Worm (Caenorhabditis elegans) whole organism, midembryonic: ENCODE data around the gene F59A1.6.

Experiments used
- T22C8.4 ChIP-seq: fragments of 200-800 bp; sonication (Bioruptor generic); IDR thresholded peaks from 2 replicates; pipeline ENCODE4 v1.3.6; 2022; ENCODE audit warnings: missing genetic modification characterization, missing compliant biosample characterization
- cog-1 ChIP-seq: sonication (generic microtip); optimal IDR thresholded peaks from 2 replicates; lab custom pipeline; 2016; ENCODE audit warnings: missing genetic modification characterization, missing compliant biosample characterization
- flt-1 ChIP-seq: fragments of 200-800 bp; sonication (Bioruptor generic); IDR thresholded peaks from 2 replicates; pipeline ENCODE4 v1.3.6; 2022; ENCODE audit warnings: missing genetic modification characterization, missing compliant biosample characterization
- klf-2 ChIP-seq: fragments of 200-800 bp; sonication (Bioruptor generic); conservative IDR thresholded peaks from 2 replicates; pipeline ENCODE4 v1.3.6; 2022; ENCODE audit warnings: missing genetic modification reagents, missing genetic modification characterization, missing compliant biosample characterization
- med-1 ChIP-seq: sonication (generic microtip); optimal IDR thresholded peaks from 2 replicates; lab custom pipeline; 2017; ENCODE audit warnings: missing genetic modification characterization, mild to moderate bottlenecking, missing compliant biosample characterization, antibody characterized with exemption, missing genetic modification reagents; ENCODE audit not compliant: insufficient read depth
- ref-1 ChIP-seq: fragments of 200-800 bp; sonication (Bioruptor generic); conservative IDR thresholded peaks from 2 replicates; pipeline ENCODE4 v1.3.6; 2022; ENCODE audit warnings: missing genetic modification reagents, missing genetic modification characterization, missing compliant biosample characterization
- tab-1 ChIP-seq: fragments of 200-800 bp; sonication (Bioruptor generic); IDR thresholded peaks from 2 replicates; pipeline ENCODE4 v1.3.6; 2022; ENCODE audit warnings: missing genetic modification characterization, missing compliant biosample characterization
- ztf-23 ChIP-seq: fragments of 200-800 bp; sonication (Bioruptor generic); IDR thresholded peaks from 2 replicates; pipeline ENCODE4 v1.3.6; 2022; ENCODE audit warnings: missing genetic modification reagents, missing genetic modification characterization, missing compliant biosample characterization
- ztf-29 ChIP-seq: fragments of 200-800 bp; sonication (Bioruptor generic); IDR thresholded peaks from 2 replicates; pipeline ENCODE4 v1.3.6; 2022; ENCODE audit warnings: missing genetic modification reagents, missing genetic modification characterization, missing compliant biosample characterization

The F59A1.6 gene

DNA sequence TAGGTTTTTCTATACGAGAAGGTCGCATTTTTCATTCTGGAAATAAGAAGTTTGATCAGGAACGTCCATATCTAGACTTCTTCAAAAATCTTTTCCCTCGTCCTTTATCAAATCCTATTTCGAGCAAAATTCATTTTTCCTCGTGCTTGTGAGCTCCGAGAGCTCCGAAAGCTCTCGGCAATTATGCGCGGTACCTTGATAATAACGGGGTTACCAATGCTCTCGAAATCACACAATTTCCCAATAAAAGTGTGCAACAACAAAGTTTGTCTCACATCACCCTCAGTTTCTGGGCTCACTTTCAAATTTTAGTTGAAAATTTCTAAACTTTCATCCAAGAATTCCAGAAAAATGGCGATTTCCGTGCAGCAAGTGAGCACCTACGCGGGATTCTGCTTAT lies 16.4 kb upstream of the F59A1.6 start, which contains the start of gene str-89:
TSS of gene str-89 (plus strand) at position 301 of the 400 bp plus-strand sequence.
- TF ChIP-seq ref-1 (GFP tag; lab: Robert Waterston, UW) (no peak), flt-1 (GFP tag; lab: Robert Waterston, UW) (no peak), T22C8.4 (no peak), ztf-23 (no peak), ztf-29 (GFP tag; lab: Robert Waterston, UW) (no peak)

DNA sequence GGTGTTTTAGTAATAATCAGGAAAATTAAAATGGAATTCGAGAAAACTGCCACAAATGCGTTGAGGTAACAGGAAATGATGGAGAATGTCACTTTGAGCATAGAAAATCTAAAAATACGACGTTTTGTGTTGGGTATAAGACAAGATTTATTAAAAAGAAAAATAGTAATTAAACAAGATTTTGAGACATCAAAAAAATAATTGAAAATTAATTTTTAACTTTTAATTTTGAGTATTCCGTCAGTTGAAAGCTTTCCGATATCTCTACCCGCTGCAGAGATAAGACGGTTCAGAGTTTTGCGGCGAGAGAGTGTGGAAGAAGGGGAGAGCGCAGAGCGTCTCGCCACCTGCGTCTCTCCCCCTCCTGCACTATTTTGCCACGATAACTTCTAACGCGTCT lies 11.6 kb upstream of the F59A1.6 start, which contains the start of gene str-93:
TSS of gene str-93 (minus strand) at position 101 of the 400 bp plus-strand sequence.
- TF ChIP-seq ztf-29 (GFP tag; lab: Robert Waterston, UW) (no peak), flt-1 (GFP tag; lab: Robert Waterston, UW) (no peak)

DNA sequence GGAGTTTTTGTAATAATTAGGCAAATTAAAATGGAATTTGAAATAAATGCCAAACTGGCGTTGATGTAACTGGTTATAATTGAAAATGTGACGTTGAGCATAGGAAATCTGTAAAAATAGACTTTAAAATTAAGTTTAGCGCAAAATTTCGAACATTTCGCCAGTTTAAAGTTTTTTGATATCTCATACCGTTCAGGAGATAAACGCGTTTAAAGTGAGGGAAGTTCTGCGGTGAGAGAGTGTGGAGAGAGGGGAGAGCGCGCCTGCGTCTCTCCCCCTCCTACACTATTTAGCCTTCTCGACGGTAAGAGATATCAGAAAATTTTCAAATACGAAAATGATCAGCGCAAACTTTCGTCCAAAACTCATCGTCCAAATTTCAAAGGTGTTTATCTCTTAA lies 8.4 kb upstream of the F59A1.6 start, which contains the start of gene str-92:
TSS of gene str-92 (minus strand) at position 101 of the 400 bp plus-strand sequence.
- TF ChIP-seq flt-1 (GFP tag; lab: Robert Waterston, UW) (no peak), ref-1 (GFP tag; lab: Robert Waterston, UW) (no peak), cog-1 (tag; lab: Kevin White, UChicago) (no peak), tab-1 (GFP tag; lab: Robert Waterston, UW) (no peak), T22C8.4 (no peak), klf-2 (GFP tag; lab: Robert Waterston, UW) (no peak), med-1 (GFP tag; lab: Kevin White, UChicago) (no peak), ztf-29 (GFP tag; lab: Robert Waterston, UW) (no peak)

DNA sequence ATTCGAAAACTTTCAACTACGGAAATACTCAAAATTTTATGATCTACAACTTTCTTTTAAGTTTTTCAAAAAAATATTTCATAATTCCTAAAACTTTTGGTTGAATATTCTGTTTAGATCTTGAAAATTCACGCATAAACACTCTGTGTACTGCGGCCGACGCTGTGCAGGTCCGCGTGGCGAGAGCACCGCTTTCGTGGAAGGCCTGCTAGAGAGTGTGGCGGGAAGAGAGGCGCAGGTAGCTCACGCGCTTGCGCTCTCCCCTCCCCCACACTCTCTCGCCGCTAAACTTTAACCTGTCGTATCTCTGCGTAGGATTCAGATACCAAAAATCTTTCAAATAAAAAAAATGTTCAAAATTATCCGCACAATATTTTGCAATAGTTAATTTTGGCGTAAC lies 1.7 kb upstream of the F59A1.6 start:
- TF ChIP-seq klf-2 (GFP tag; lab: Robert Waterston, UW), result no peak
- no peak for TF ChIP-seq flt-1 (GFP tag; lab: Robert Waterston, UW)
- TF ChIP-seq ztf-29 (GFP tag; lab: Robert Waterston, UW), result no peak
- no peak for TF ChIP-seq med-1 (GFP tag; lab: Kevin White, UChicago)
- no peak for TF ChIP-seq ztf-23
- TF ChIP-seq cog-1 (tag; lab: Kevin White, UChicago), result no peak
- no peak for TF ChIP-seq tab-1 (GFP tag; lab: Robert Waterston, UW)

DNA sequence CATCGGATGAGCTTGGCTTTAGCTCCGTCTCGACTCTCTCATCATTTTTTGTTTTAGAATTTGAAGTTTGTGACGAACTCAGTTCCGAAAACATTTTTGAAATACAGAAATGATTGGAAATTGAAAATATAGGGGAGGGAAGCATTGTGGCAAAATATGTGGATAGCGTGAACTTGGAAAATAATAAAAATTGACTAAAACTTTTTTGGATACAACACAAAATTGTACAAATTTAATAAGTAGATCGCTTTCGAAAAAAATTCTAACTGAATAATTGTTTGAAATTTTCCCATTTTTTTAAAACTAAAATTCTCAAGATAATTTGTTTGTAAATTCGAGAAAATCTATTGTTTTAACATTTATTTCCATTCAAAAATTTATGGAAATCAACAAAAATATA lies 1.2 kb upstream of the F59A1.6 start, which contains the start of gene F59A1.15:
TSS of gene F59A1.15 (minus strand) at position 101 of the 400 bp plus-strand sequence.
- no peak for TF ChIP-seq ztf-23
- TF ChIP-seq ztf-29 (GFP tag; lab: Robert Waterston, UW), result no peak
- TF ChIP-seq flt-1 (GFP tag; lab: Robert Waterston, UW), result no peak
- no peak for TF ChIP-seq klf-2 (GFP tag; lab: Robert Waterston, UW)
- no peak for TF ChIP-seq med-1 (GFP tag; lab: Kevin White, UChicago)
- no peak for TF ChIP-seq ref-1 (GFP tag; lab: Robert Waterston, UW)
- TF ChIP-seq cog-1 (tag; lab: Kevin White, UChicago), result no peak
- TF ChIP-seq T22C8.4, result no peak
- no peak for TF ChIP-seq tab-1 (GFP tag; lab: Robert Waterston, UW)

DNA sequence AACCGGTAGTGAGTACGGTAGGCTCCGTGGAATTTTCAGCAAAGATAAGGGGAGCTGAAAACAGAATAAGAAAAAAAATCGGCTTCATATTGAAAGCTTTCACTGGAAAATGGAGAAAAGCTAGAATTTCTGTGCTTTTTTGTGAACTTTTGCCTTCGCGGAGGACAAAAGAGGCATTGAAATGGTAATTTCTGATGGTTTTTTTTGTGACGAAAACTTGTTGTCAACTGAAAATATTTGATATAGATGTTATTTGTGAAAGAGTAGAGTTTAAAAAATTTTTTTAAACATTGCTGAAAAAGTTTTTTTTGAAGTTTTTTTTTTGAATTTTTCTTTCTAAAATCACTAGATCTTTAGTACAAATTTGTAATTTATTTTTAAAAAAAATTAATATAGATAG lies 1.9 kb downstream of the F59A1.6 start, which contains the start of gene F59A1.18:
TSS of gene F59A1.18 (minus strand) at position 101 of the 400 bp plus-strand sequence.
- no peak for TF ChIP-seq tab-1 (GFP tag; lab: Robert Waterston, UW)
- TF ChIP-seq flt-1 (GFP tag; lab: Robert Waterston, UW), result no peak
- no peak for TF ChIP-seq cog-1 (tag; lab: Kevin White, UChicago)
- no peak for TF ChIP-seq ztf-23
- no peak for TF ChIP-seq med-1 (GFP tag; lab: Kevin White, UChicago)
- TF ChIP-seq klf-2 (GFP tag; lab: Robert Waterston, UW), result no peak
- no peak for TF ChIP-seq ztf-29 (GFP tag; lab: Robert Waterston, UW)
- no peak for TF ChIP-seq T22C8.4
- no peak for TF ChIP-seq ref-1 (GFP tag; lab: Robert Waterston, UW)

DNA sequence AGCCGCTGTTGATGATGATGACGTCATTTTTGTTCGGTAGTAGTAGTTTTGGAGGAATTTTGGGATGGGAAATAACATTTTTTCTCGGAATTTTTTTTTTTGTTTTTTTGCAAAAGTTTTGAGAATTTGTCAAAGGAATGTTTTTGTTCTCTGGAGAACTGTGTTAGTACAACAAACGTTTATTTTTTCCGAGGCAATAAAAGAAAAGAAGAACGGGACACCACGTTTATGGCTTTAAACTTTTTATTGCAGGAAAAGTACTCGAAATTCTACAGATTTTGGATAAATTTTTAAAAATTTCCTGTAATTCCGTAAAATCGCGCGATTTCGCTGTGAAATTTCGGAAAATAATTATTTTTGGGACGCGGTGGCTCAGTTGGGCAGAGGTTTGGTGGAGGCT lies 6.0 kb downstream of the F59A1.6 start, which contains the start of gene F59A1.13:
TSS of gene F59A1.13 (minus strand) at position 101 of the 400 bp plus-strand sequence.
- TF ChIP-seq klf-2 (GFP tag; lab: Robert Waterston, UW) (no peak), cog-1 (tag; lab: Kevin White, UChicago) (no peak), ref-1 (GFP tag; lab: Robert Waterston, UW) (no peak), ztf-23 (no peak), ztf-29 (GFP tag; lab: Robert Waterston, UW) (no peak), T22C8.4 (no peak), flt-1 (GFP tag; lab: Robert Waterston, UW) (no peak), med-1 (GFP tag; lab: Kevin White, UChicago) (no peak), tab-1 (GFP tag; lab: Robert Waterston, UW) (no peak)

DNA sequence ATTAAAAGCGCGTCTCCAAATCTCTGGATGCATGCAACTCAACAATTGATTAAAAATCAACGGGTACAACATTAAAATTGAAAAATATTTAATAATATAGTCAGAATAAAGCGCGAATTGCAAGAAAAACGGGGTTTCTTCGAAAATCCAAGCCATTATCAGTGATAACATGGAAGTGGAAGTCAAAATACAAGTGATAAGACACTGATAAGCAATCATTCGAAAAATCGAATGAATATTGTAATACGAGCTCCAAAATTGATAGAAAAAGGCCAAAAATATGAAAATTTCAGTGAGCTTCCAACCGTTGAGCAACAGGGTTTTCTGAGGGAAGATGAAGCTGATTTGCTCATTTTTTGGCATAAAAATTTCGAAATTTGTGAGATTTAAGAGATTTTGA lies 9.3 kb downstream of the F59A1.6 start:
- no peak for TF ChIP-seq flt-1 (GFP tag; lab: Robert Waterston, UW)
- no peak for TF ChIP-seq ztf-23
- no peak for TF ChIP-seq cog-1 (tag; lab: Kevin White, UChicago)

DNA sequence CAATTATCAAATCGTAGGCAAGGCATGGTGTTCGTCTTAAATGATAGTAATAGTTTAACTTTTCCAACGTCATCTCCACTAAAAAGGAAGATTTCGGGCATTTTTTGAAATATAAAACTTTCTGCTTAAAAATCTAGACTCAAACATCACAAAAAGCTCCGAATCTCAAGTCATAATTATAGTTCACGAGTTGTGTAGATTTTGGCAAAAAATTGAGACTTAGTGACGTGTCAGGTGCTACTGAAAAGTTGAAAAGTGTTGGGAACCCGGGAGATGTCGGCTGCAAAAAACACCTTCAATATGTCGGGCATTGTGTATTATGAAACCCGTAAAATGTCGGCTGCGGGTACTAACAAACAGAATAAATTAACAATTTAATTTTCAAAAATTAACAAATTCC lies 10.9 kb downstream of the F59A1.6 start, which contains the start of gene Y26G10.1:
TSS of gene Y26G10.1 (minus strand) at position 101 of the 400 bp plus-strand sequence.
- no peak for TF ChIP-seq flt-1 (GFP tag; lab: Robert Waterston, UW)
- no peak for TF ChIP-seq ref-1 (GFP tag; lab: Robert Waterston, UW)
- no peak for TF ChIP-seq T22C8.4
- TF ChIP-seq klf-2 (GFP tag; lab: Robert Waterston, UW), result no peak
- no peak for TF ChIP-seq tab-1 (GFP tag; lab: Robert Waterston, UW)
- no peak for TF ChIP-seq ztf-29 (GFP tag; lab: Robert Waterston, UW)
- TF ChIP-seq cog-1 (tag; lab: Kevin White, UChicago), result no peak
- no peak for TF ChIP-seq ztf-23

DNA sequence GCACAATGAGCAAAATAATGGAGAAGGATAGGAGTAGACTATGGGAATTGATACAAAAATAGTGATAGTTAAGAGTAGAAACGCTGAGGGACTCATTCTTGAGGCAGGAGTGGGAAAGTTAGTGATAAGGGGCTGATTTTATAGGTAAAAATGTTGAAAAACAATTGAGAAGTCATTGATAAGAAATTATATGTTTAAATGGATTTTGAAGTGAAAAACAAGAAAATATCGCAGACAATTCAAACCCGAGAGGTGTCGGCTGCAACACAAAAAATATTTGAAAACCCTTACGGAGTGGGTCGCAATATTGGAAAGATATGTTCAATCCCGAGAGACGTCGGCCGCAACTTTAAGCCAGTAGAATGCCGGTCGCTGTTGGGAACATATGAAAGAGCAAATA lies 11.8 kb downstream of the F59A1.6 start, which contains the start of gene spp-29:
TSS of gene spp-29 (minus strand) at position 101 of the 400 bp plus-strand sequence.
- TF ChIP-seq ztf-29 (GFP tag; lab: Robert Waterston, UW), result no peak
- TF ChIP-seq T22C8.4, result no peak
